Fruit fly (Drosophila melanogaster) S2 (cell line): Measurements from ENCODE around the gene CG42814.

Experiments
- CG8478 ChIP-seq: fragments of >200 bp; optimal IDR thresholded peaks from 2 replicates; lab custom pipeline; 2018
- CTCF ChIP-seq, 2 experiments: fragments of >200 bp; optimal IDR thresholded peaks; 2 replicates each; lab custom pipeline; 2018

The CG42814 gene

DNA sequence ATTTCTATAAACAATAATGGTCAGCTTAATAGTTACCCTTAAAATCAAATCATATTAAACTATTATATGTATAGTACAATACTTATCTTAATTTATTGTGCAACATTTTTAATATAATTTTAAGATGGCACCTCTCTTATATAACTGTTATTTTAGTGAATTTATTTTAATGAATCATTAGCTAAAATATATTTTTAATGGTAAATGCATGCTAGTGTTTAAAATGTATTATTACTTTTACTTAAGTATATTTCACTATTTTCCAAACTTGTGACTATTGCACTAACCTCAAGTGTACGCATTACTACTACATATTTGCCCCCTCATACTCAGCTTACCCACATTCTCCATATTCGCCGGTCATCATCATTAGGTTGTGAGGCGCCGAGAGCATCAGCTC lies 17.0 kb upstream of the CG42814 start:
- TF ChIP-seq CG8478 (lab: Kevin White, UChicago) = no peak
- no peak for TF ChIP-seq CTCF (optimal IDR thresholded peaks at IDR 0.05; lab: Kevin White, UChicago)

dm6 chr3R:27245401-27245757 lies 16.1 kb upstream of the CG42814 start:
- TF ChIP-seq CG8478 (lab: Kevin White, UChicago) (no peak), CTCF (optimal IDR thresholded peaks at IDR 0.05; lab: Kevin White, UChicago) (no peak)

DNA sequence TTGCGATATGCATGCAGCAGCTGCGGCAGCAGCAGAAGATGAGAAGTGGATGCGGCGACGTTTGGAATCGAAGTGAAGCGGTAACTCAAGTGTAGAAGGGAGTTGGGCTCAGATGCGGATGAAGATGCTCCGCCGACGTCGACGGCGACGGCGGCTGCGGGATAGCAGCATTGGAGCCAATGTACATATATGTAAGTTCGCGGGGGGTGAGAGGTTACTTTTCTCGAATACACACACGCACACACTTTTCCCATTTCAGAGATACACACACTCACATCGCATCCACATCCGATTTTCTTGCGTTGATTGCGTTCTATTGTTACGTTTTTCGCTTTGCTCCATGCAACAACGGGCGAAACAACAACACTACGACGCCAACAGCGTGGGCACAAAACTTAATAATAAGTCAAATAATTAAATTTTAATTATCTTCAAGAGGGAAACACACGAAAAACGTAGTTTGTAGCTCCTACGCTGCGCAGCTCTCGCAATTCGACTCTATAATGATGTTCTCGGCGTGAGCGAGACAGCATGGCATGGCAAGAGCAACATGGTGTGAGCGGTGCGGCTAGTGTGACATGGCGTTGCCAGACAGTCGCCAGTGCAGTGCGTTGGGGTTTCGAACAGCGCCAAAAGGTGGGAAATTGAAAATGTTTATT lies 15.6 kb upstream of the CG42814 start, which contains the start of gene CG18766:
TSS of gene CG18766 (minus strand) at position 508 of the 659 bp plus-strand sequence.
- TF ChIP-seq CG8478 (lab: Kevin White, UChicago) (peak; percentile 11), CTCF (optimal IDR thresholded peaks at IDR 0.05; lab: Kevin White, UChicago) (peak; percentile 53 to 65)

dm6 chr3R:27244412-27244741 lies 15.1 kb upstream of the CG42814 start:
- TF ChIP-seq CTCF (optimal IDR thresholded peaks at IDR 0.05; lab: Kevin White, UChicago) = no peak
- no peak for TF ChIP-seq CG8478 (lab: Kevin White, UChicago)

dm6 chr3R:27240967-27241366 lies 11.7 kb upstream of the CG42814 start, which contains the start of gene CG17991:
Gene CG17991 (plus strand): TSS chr3R:27241267.
- TF ChIP-seq CTCF (optimal IDR thresholded peaks at IDR 0.05; lab: Kevin White, UChicago) = no peak
- TF ChIP-seq CG8478 (lab: Kevin White, UChicago) = no peak

dm6 chr3R:27238438-27239301 lies 9.4 kb upstream of the CG42814 start, which contains the start of the genes CG31064 and PolA2:
Gene CG31064 (minus strand): TSS chr3R:27239085.
Gene PolA2 (plus strand): TSS chr3R:27239163.
- no peak for TF ChIP-seq CG8478 (lab: Kevin White, UChicago)
- peak; percentile 19 to 31 for TF ChIP-seq CTCF (optimal IDR thresholded peaks at IDR 0.05; lab: Kevin White, UChicago)

- TF ChIP-seq CTCF (optimal IDR thresholded peaks at IDR 0.05; lab: Kevin White, UChicago) (no peak), CG8478 (lab: Kevin White, UChicago) (no peak)
Measured at dm6 chr3R:27237980-27238379, 8.7 kb upstream of the CG42814 start.

DNA sequence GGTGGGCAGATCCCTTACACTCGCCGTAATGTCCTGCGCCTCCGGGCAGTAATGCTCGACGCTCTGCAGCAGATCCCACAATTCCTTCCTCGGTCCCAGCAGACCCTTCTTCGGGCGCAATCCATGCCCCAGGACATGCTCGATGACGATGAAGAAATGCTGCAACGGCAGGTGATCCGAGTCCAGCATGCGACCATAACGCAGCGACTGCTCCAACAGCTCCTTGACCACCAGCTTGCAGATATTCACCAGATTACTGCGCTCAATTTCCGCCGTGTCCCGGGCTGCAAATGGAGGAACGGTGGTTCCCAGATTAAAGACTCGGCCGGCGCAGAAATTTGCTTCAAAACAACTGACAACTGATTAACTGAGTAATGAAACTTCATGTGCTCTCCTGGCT lies 4.1 kb upstream of the CG42814 start, which contains the start of gene CG31068:
TSS of gene CG31068 (plus strand) at position 301 of the 400 bp plus-strand sequence.
- TF ChIP-seq CG8478 (lab: Kevin White, UChicago) (no peak), CTCF (optimal IDR thresholded peaks at IDR 0.05; lab: Kevin White, UChicago) (no peak)

- TF ChIP-seq CG8478 (lab: Kevin White, UChicago) (no peak), CTCF (optimal IDR thresholded peaks at IDR 0.05; lab: Kevin White, UChicago) (no peak)
Measured at dm6 chr3R:27228342-27228741, 926 bp downstream of the CG42814 start, which contains the start of gene CG42813. Gene CG42813 (minus strand): TSS chr3R:27228561.

DNA sequence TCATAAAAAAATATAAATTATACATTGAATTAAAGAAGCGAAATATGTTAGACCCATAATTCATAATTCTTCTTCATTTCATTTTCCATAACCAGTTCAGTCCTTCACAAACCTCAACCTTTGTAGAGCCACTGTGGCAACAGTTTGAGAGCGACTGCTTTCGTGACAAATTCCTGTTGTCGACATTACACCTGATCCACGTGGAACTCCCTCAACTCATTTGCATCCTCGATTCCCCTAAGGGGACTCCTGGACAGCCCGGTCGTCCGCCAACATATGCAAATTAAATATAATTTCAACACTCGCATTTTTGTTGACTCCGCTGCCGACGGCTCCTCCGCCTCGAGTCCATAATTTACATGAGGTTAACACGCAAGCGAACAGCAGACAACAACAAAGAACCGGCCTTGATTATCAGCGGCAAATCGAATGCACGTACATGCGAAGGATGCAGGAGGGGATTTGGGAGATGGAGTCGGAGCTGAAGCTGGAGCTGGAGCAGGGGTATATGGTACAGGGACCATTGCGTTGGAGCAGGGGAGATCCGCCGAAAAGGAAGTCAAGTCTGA lies 3.1 kb downstream of the CG42814 start:
- TF ChIP-seq CTCF (optimal IDR thresholded peaks at IDR 0.05; lab: Kevin White, UChicago) (no peak), CG8478 (lab: Kevin White, UChicago) (no peak)

- TF ChIP-seq CTCF (optimal IDR thresholded peaks at IDR 0.05; lab: Kevin White, UChicago) = no peak
- TF ChIP-seq CG8478 (lab: Kevin White, UChicago) = no peak
Measured at dm6 chr3R:27225490-27225889, 3.8 kb downstream of the CG42814 start.

dm6 chr3R:27224727-27225126 lies 4.5 kb downstream of the CG42814 start:
- no peak for TF ChIP-seq CG8478 (lab: Kevin White, UChicago)
- no peak for TF ChIP-seq CTCF (optimal IDR thresholded peaks at IDR 0.05; lab: Kevin White, UChicago)

DNA sequence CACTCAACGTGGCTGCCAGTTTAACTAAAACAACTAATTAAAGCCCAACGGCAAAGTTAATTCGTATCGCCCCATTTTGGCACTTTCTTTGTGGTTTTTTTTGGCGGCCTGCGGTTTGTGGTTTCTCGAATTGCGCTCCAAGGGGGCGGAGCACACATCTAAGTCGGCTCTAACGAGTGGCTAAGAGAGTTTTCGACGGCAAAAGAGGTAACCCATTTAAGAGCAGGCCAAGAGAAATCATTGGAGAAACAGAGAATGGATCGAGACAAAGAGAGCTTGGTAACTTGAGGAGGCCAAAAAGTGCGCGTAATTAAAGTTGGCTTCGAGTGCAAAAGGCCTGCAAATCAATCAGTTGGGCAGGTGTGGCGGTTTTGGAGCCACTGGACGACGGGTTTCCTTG lies 6.3 kb downstream of the CG42814 start:
- TF ChIP-seq CTCF (optimal IDR thresholded peaks at IDR 0.05; lab: Kevin White, UChicago) (no peak), CG8478 (lab: Kevin White, UChicago) (no peak)

DNA sequence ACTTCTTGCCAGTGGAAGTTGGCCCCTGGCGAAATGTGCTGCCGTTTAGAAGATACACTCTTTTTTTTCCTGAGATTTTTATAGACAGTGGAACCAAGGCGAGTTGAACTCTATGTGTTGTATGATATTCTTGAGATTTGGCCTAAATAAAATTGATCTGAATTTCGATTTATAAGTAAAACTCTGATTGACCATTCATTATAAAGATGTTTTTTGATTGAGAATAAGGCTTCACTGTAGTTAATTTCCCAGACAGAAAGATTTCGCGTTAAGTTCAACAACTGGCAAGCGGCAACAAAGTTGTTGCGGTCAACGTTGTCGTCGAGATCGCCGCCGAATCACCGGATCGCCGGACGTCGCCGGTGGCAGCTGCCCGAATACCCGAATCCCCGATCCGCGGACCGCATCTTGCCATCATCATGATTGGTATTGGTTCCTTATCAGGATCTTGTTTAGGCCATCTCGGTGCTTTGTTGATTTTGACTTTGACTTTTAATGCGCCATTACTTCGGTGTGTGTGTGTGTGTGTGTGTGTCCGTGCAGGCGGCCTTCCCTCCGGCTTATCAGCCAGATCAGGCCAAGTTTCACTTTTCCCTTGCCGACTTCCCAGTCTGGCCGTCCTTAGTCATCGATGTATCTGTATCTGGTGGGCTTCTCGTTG lies 7.1 kb downstream of the CG42814 start:
- TF ChIP-seq CG8478 (lab: Kevin White, UChicago) = no peak
- TF ChIP-seq CTCF (optimal IDR thresholded peaks at IDR 0.05; lab: Kevin White, UChicago) = no peak
